Worm (Caenorhabditis elegans) whole organism, midembryonic: ENCODE measurements around the gene F56B3.4.
A peak's percentile ranks its signal among the peaks of the same experiment; 100 is the strongest.

Experiments used
- T22C8.4 ChIP-seq: fragments of 200-800 bp; sonication (Bioruptor generic); IDR thresholded peaks from 2 replicates; pipeline ENCODE4 v1.3.6; 2022; ENCODE audit warnings: missing genetic modification characterization, missing compliant biosample characterization
- cog-1 ChIP-seq: sonication (generic microtip); optimal IDR thresholded peaks from 2 replicates; lab custom pipeline; 2016; ENCODE audit warnings: missing genetic modification characterization, missing compliant biosample characterization
- flt-1 ChIP-seq: fragments of 200-800 bp; sonication (Bioruptor generic); IDR thresholded peaks from 2 replicates; pipeline ENCODE4 v1.3.6; 2022; ENCODE audit warnings: missing genetic modification characterization, missing compliant biosample characterization
- klf-2 ChIP-seq: fragments of 200-800 bp; sonication (Bioruptor generic); conservative IDR thresholded peaks from 2 replicates; pipeline ENCODE4 v1.3.6; 2022; ENCODE audit warnings: missing genetic modification reagents, missing genetic modification characterization, missing compliant biosample characterization
- med-1 ChIP-seq: sonication (generic microtip); optimal IDR thresholded peaks from 2 replicates; lab custom pipeline; 2017; ENCODE audit warnings: missing genetic modification characterization, mild to moderate bottlenecking, missing compliant biosample characterization, antibody characterized with exemption, missing genetic modification reagents; ENCODE audit not compliant: insufficient read depth
- ref-1 ChIP-seq: fragments of 200-800 bp; sonication (Bioruptor generic); conservative IDR thresholded peaks from 2 replicates; pipeline ENCODE4 v1.3.6; 2022; ENCODE audit warnings: missing genetic modification reagents, missing genetic modification characterization, missing compliant biosample characterization
- tab-1 ChIP-seq: fragments of 200-800 bp; sonication (Bioruptor generic); IDR thresholded peaks from 2 replicates; pipeline ENCODE4 v1.3.6; 2022; ENCODE audit warnings: missing genetic modification characterization, missing compliant biosample characterization
- ztf-23 ChIP-seq: fragments of 200-800 bp; sonication (Bioruptor generic); IDR thresholded peaks from 2 replicates; pipeline ENCODE4 v1.3.6; 2022; ENCODE audit warnings: missing genetic modification reagents, missing genetic modification characterization, missing compliant biosample characterization

DNA sequence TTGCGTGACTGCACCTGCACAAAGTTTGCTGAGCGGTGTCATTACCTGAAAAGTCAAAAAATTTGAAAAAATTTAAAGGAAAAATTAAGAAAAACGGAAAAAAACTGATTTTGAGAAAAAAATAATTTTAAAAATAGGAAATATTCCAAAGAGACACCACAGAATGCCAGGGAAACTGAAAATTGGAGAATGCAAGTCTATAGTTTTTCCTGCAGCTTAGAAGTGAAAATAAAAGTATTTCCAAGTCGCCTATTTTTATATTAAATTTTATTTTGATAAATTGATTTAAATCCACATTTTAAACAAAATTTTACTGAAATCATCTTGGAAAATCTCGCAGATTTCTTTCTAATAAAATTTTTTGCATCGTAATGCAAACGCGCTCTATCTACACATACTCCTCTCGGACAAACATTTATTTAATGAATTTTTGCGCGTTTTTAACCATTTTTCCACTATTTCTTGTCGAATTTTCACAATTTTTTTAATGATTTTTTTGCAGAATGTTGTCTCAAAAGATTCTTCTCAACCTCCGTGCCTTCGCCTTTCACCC lies 2.5 kb upstream of the F56B3.4 start, which contains the start of the genes F56B3.11 and ech-5:
- TF ChIP-seq med-1 (GFP tag; lab: Kevin White, UChicago) (no peak), ref-1 (GFP tag; lab: Robert Waterston, UW) (no peak), klf-2 (GFP tag; lab: Robert Waterston, UW) (peak; percentile 81), flt-1 (GFP tag; lab: Robert Waterston, UW) (peak; percentile 44; the same call in 1 of the 2 replicates), cog-1 (tag; lab: Kevin White, UChicago) (peak; percentile 87), T22C8.4 (GFP tag; lab: Robert Waterston, UW) (no peak), ztf-23 (GFP tag; lab: Robert Waterston, UW) (peak; percentile 79), tab-1 (GFP tag; lab: Robert Waterston, UW) (no peak)
